Worm (Caenorhabditis elegans) whole organism, young adult: ENCODE data around the gene rps-8.

Experiments used
- B0019.2 ChIP-seq: fragments of 200-800 bp; sonication (Bioruptor generic); conservative IDR thresholded peaks from 2 replicates; pipeline ENCODE4 v1.3.6; 2022; ENCODE audit warnings: missing genetic modification reagents, missing genetic modification characterization, missing compliant biosample characterization
- B0336.3 ChIP-seq: fragments of 200-800 bp; sonication (Bioruptor generic); IDR thresholded peaks from 2 replicates; pipeline ENCODE4 v1.3.6; 2022; ENCODE audit warnings: missing genetic modification characterization, missing compliant biosample characterization
- D2030.7 ChIP-seq: fragments of 200-800 bp; sonication (Bioruptor generic); IDR thresholded peaks from 2 replicates; pipeline ENCODE4 v1.3.6; 2022; ENCODE audit warnings: missing genetic modification reagents, missing genetic modification characterization, missing compliant biosample characterization
- F22D6.2 ChIP-seq: sonication (generic microtip); optimal IDR thresholded peaks from 2 replicates; lab custom pipeline; 2016; ENCODE audit warnings: mild to moderate bottlenecking, missing genetic modification characterization, missing compliant biosample characterization
- F33H1.4 ChIP-seq: fragments of 200-800 bp; sonication (Bioruptor generic); IDR thresholded peaks from 2 replicates; pipeline ENCODE4 v1.3.6; 2022; ENCODE audit warnings: missing genetic modification reagents, missing genetic modification characterization, missing compliant biosample characterization
- F57A8.1 ChIP-seq: fragments of 200-800 bp; sonication (Bioruptor generic); optimal IDR thresholded peaks from 2 replicates; lab custom pipeline; 2018; ENCODE audit warnings: mild to moderate bottlenecking, missing genetic modification characterization, moderate library complexity, missing compliant biosample characterization
- Y95B8A.8 ChIP-seq: fragments of 200-800 bp; sonication (Bioruptor generic); IDR thresholded peaks from 2 replicates; pipeline ENCODE4 v1.3.6; 2022; ENCODE audit warnings: missing genetic modification reagents, missing genetic modification characterization, missing compliant biosample characterization
- ama-1 ChIP-seq, 3 experiments: fragments of 150-350 bp in 1 of 3; sonication (generic microtip) in 2 of 3; optimal IDR thresholded peaks; 2 replicates each; lab custom pipeline; 2014 to 2018; ENCODE audit warnings: missing biosample characterization in 2 of 3, missing genetic modification characterization in 2 of 3, missing genetic modification reagents in 2 of 3
- attf-5 ChIP-seq: fragments of 200-800 bp; sonication (Bioruptor generic); optimal IDR thresholded peaks from 2 replicates; lab custom pipeline; 2018; ENCODE audit warnings: mild to moderate bottlenecking, missing genetic modification characterization, missing compliant biosample characterization
- attf-6 ChIP-seq: fragments of 200-800 bp; sonication (Bioruptor generic); IDR thresholded peaks from 2 replicates; pipeline ENCODE4 v1.3.6; 2022; ENCODE audit warnings: missing genetic modification reagents, missing genetic modification characterization, missing compliant biosample characterization
- bed-1 ChIP-seq: fragments of 200-800 bp; sonication (Bioruptor generic); IDR thresholded peaks from 2 replicates; pipeline ENCODE4 v1.3.6; 2022; ENCODE audit warnings: missing genetic modification reagents, missing genetic modification characterization, missing compliant biosample characterization
- cebp-1 ChIP-seq, 2 experiments: fragments of 200-800 bp in 1 of 2; sonication (Bioruptor generic) in 1 of 2; sonication (generic microtip) in 1 of 2; IDR thresholded peaks in 1 of 2; optimal IDR thresholded peaks in 1 of 2; 2 replicates each; pipeline versions ENCODE4 v1.3.6 to Lab custom; 2017 to 2022; ENCODE audit warnings: missing compliant biosample characterization in 2 of 2, missing genetic modification characterization in 2 of 2, mild to moderate bottlenecking in 1 of 2, missing genetic modification reagents in 1 of 2, moderate library complexity in 1 of 2
- egl-18 ChIP-seq: fragments of 200-800 bp; sonication (Bioruptor generic); IDR thresholded peaks from 2 replicates; pipeline ENCODE4 v1.3.6; 2022; ENCODE audit warnings: missing genetic modification reagents, missing genetic modification characterization, missing compliant biosample characterization
- ekl-4 ChIP-seq: fragments of 200-800 bp; sonication (Bioruptor generic); IDR thresholded peaks from 2 replicates; pipeline ENCODE4 v1.3.6; 2022; ENCODE audit warnings: missing genetic modification reagents, missing genetic modification characterization, missing compliant biosample characterization
- hrde-1 ChIP-seq: sonication (generic microtip); optimal IDR thresholded peaks from 2 replicates; lab custom pipeline; 2016; ENCODE audit warnings: missing genetic modification characterization, mild to moderate bottlenecking, missing compliant biosample characterization, moderate library complexity, missing genotype, missing genetic modification reagents, borderline replicate concordance
- hsf-1 ChIP-seq: fragments of 200-800 bp; sonication (Bioruptor generic); IDR thresholded peaks from 2 replicates; pipeline ENCODE4 v1.3.6; 2022; ENCODE audit warnings: missing genetic modification reagents, missing genetic modification characterization, missing compliant biosample characterization
- lin-26 ChIP-seq: fragments of 200-800 bp; sonication (Bioruptor generic); IDR thresholded peaks from 2 replicates; pipeline ENCODE4 v1.3.6; 2022; ENCODE audit warnings: missing genetic modification reagents, missing genetic modification characterization, missing compliant biosample characterization
- lin-54 ChIP-seq: fragments of 200-800 bp; sonication (Bioruptor generic); optimal IDR thresholded peaks from 2 replicates; lab custom pipeline; 2018; ENCODE audit warnings: mild to moderate bottlenecking, missing genetic modification characterization, missing compliant biosample characterization
- madf-3 ChIP-seq: fragments of 200-800 bp; sonication (Bioruptor generic); IDR thresholded peaks from 2 replicates; pipeline ENCODE4 v1.3.6; 2022; ENCODE audit warnings: missing genetic modification reagents, missing genetic modification characterization, missing compliant biosample characterization
- madf-8 ChIP-seq: fragments of 200-800 bp; sonication (Bioruptor generic); conservative IDR thresholded peaks from 2 replicates; pipeline ENCODE4 v1.3.6; 2022; ENCODE audit warnings: missing genetic modification reagents, missing genetic modification characterization, missing compliant biosample characterization
- mcd-1 ChIP-seq: fragments of 200-800 bp; sonication (Bioruptor generic); IDR thresholded peaks from 2 replicates; pipeline ENCODE4 v1.3.6; 2022; ENCODE audit warnings: missing genetic modification reagents, missing genetic modification characterization, missing compliant biosample characterization
- nfyb-1 ChIP-seq: fragments of 200-800 bp; sonication (Bioruptor generic); IDR thresholded peaks from 2 replicates; pipeline ENCODE4 v1.3.6; 2022; ENCODE audit warnings: missing genetic modification reagents, missing genetic modification characterization, missing compliant biosample characterization
- nhr-179 ChIP-seq: sonication (generic microtip); optimal IDR thresholded peaks from 2 replicates; lab custom pipeline; 2016; ENCODE audit warnings: mild to moderate bottlenecking, missing genetic modification characterization, missing compliant biosample characterization
- rpc-1 ChIP-seq, 2 experiments: fragments of 150-350 bp in 1 of 2; sonication (generic microtip) in 1 of 2; optimal IDR thresholded peaks; 2 replicates each; lab custom pipeline; 2014 to 2018; ENCODE audit warnings: missing biosample characterization in 1 of 2, missing genetic modification characterization in 1 of 2, missing genetic modification reagents in 1 of 2, missing genotype in 1 of 2
- sea-2 ChIP-seq: fragments of 200-800 bp; sonication (Bioruptor generic); IDR thresholded peaks from 2 replicates; pipeline ENCODE4 v1.3.6; 2022; ENCODE audit warnings: missing genetic modification characterization, missing compliant biosample characterization
- snpc-1.1 ChIP-seq: sonication (generic microtip); optimal IDR thresholded peaks from 2 replicates; lab custom pipeline; 2017; ENCODE audit warnings: missing genetic modification characterization, mild to moderate bottlenecking, missing compliant biosample characterization, antibody characterized with exemption, moderate library complexity, missing genotype, missing genetic modification reagents; ENCODE audit not compliant: insufficient read depth
- snpc-3.4 ChIP-seq: sonication (generic microtip); optimal IDR thresholded peaks from 2 replicates; lab custom pipeline; 2017; ENCODE audit warnings: missing genetic modification characterization, mild to moderate bottlenecking, missing compliant biosample characterization, antibody characterized with exemption, moderate library complexity, missing genotype, missing genetic modification reagents
- snpc-4 ChIP-seq, 5 experiments: fragments of 150-350 bp in 1 of 5; sonication (generic microtip) in 4 of 5; optimal IDR thresholded peaks; 2 replicates each; lab custom pipeline; 2014 to 2018; ENCODE audit warnings: missing genetic modification characterization in 5 of 5, missing biosample characterization in 3 of 5, antibody characterized with exemption in 2 of 5, mild to moderate bottlenecking in 2 of 5, missing compliant biosample characterization in 2 of 5, missing genotype in 2 of 5, moderate library complexity in 2 of 5, missing genetic modification reagents in 1 of 5
- sptf-2 ChIP-seq: fragments of 200-800 bp; sonication (Bioruptor generic); optimal IDR thresholded peaks from 2 replicates; lab custom pipeline; 2018; ENCODE audit warnings: mild to moderate bottlenecking, missing genetic modification characterization, missing compliant biosample characterization
- tbp1 ChIP-seq: fragments of 200-800 bp; sonication (Bioruptor generic); optimal IDR thresholded peaks from 2 replicates; lab custom pipeline; 2018; ENCODE audit warnings: mild to moderate bottlenecking, missing genetic modification characterization, missing compliant biosample characterization
- tlf-1 ChIP-seq: fragments of 200-800 bp; sonication (Bioruptor generic); optimal IDR thresholded peaks from 2 replicates; lab custom pipeline; 2018; ENCODE audit warnings: mild to moderate bottlenecking, missing genetic modification characterization, missing compliant biosample characterization
- unc-130 ChIP-seq: sonication (generic microtip); optimal IDR thresholded peaks from 2 replicates; lab custom pipeline; 2016; ENCODE audit warnings: missing genetic modification reagents, missing genetic modification characterization, missing compliant biosample characterization
- zfh-2 ChIP-seq: fragments of 200-800 bp; sonication (Bioruptor generic); conservative IDR thresholded peaks from 2 replicates; pipeline ENCODE4 v1.3.6; 2022; ENCODE audit warnings: missing genetic modification reagents, missing genetic modification characterization, missing compliant biosample characterization
- zim-3 ChIP-seq: sonication (generic microtip); optimal IDR thresholded peaks from 2 replicates; lab custom pipeline; 2017; ENCODE audit warnings: mild to moderate bottlenecking, missing genetic modification characterization, moderate library complexity, missing compliant biosample characterization
- ztf-22 ChIP-seq: fragments of 200-800 bp; sonication (Bioruptor generic); optimal IDR thresholded peaks from 2 replicates; lab custom pipeline; 2018; ENCODE audit warnings: mild to moderate bottlenecking, missing genetic modification characterization, moderate library complexity, missing compliant biosample characterization

rps-8 gene

DNA sequence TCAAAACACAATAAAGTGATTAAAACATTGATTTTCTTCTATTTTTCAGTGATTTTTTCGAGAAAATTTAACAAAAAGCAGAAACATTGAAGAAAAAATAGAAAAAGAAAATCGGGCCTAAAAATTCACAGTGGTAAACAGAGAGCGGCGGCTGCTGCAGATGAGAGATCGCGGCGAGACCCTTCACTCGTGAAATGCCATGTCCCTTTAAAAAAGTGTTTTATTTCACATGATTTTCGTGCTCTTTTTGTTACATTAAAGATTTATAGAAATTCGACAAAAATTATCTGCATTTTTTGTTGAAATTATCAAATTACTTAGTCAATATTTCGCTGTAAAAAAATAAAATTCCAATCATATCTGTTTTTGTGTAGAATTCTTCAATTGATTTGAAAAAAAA is 302 bp upstream of the rps-8 start (continued):
- TF ChIP-seq B0019.2 (no peak), egl-18 (GFP tag; lab: Robert Waterston, UW) (no peak), Y95B8A.8 (GFP tag; lab: Robert Waterston, UW) (no peak), sea-2 (GFP tag; lab: Robert Waterston, UW) (no peak)

ce11 chrIV:7312620-7313194 is 953 bp downstream of the rps-8 start:
- no peak for TF ChIP-seq ztf-22 (GFP tag; lab: Kevin White, UChicago)
- TF ChIP-seq zim-3 (tag; lab: Kevin White, UChicago) = no peak
- TF ChIP-seq nfyb-1 = 0 out of 2 replicates have a peak, but pooled peaks have one; percentile 28
- no peak for TF ChIP-seq nhr-179 (tag; lab: Kevin White, UChicago)
- no peak for TF ChIP-seq cebp-1 (GFP tag; IDR thresholded peaks at IDR 0.05; lab: Robert Waterston, UW)
- TF ChIP-seq cebp-1 (tag; optimal IDR thresholded peaks at IDR 0.05; lab: Kevin White, UChicago) = no peak
- TF ChIP-seq bed-1 (GFP tag; lab: Robert Waterston, UW) = 0 out of 2 replicates have a peak, but pooled peaks have one; percentile 23
- 0 out of 2 replicates have a peak, but pooled peaks have one; percentile 4 for TF ChIP-seq madf-8 (GFP tag; lab: Robert Waterston, UW)
- peak; percentile 31 for TF ChIP-seq unc-130 (GFP tag; lab: Kevin White, UChicago)
- peak; percentile 5; the same call in 1 of the 2 replicates for TF ChIP-seq lin-26 (GFP tag; lab: Robert Waterston, UW)
- TF ChIP-seq ama-1 (optimal IDR thresholded peaks at IDR 0.05; lab: Kevin White, UChicago) = no peak
- TF ChIP-seq ama-1 (GFP tag; optimal IDR thresholded peaks at IDR 0.05; lab: Kevin White, UChicago) = peak in 1 of 2 experiments; percentile 58
- peak; percentile 79 for TF ChIP-seq B0336.3 (GFP tag; lab: Robert Waterston, UW)
- peak; percentile 6; the same call in 1 of the 2 replicates for TF ChIP-seq madf-3
- TF ChIP-seq tlf-1 (GFP tag; lab: Kevin White, UChicago) = no peak
- no peak for TF ChIP-seq snpc-4 (GFP tag; optimal IDR thresholded peaks at IDR 0.05; lab: Kevin White, UChicago)
- peak in 1 of 4 experiments; percentile 57 for TF ChIP-seq snpc-4 (tag; optimal IDR thresholded peaks at IDR 0.05; lab: Kevin White, UChicago)
- 0 out of 2 replicates have a peak, but pooled peaks have one; percentile 9 for TF ChIP-seq mcd-1 (GFP tag; lab: Robert Waterston, UW)
- TF ChIP-seq snpc-3.4 (tag; lab: Kevin White, UChicago) = peak; percentile 51
- peak; percentile 77; the same call in 1 of the 2 replicates for TF ChIP-seq attf-6 (GFP tag; lab: Robert Waterston, UW)
- peak; percentile 50 for TF ChIP-seq hrde-1
- TF ChIP-seq hsf-1 = 0 out of 2 replicates have a peak, but pooled peaks have one; percentile 58
- peak; percentile 40 for TF ChIP-seq F33H1.4 (GFP tag; lab: Robert Waterston, UW)
- TF ChIP-seq ekl-4 = peak; percentile 71; the same call in 1 of the 2 replicates
- no peak for TF ChIP-seq D2030.7 (GFP tag; lab: Robert Waterston, UW)
- TF ChIP-seq snpc-1.1 (tag; lab: Kevin White, UChicago) = peak; percentile 18
- TF ChIP-seq tbp1 = peak; percentile 11
- TF ChIP-seq lin-54 (GFP tag; lab: Kevin White, UChicago) = peak; percentile 50

DNA sequence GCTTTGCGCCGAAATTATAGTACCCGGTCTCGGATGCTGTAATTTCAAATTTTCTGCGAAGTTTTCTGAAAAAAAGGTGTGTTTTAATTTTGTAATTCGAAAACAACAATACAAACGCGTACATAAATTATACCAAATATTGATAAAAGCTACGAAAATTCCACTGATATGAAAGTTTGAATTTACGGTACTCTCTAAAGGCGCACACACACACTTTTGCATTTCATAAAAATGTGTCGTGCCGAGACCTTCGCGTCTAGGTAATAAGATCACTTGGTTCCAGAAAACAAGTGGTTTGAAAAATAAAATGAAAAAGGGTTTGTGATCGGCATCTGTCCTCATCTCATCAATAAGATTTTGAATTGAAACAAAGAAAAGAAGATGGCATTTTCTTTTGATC is 2.8 kb downstream of the rps-8 start:
- TF ChIP-seq F22D6.2 (no peak), attf-5 (GFP tag; lab: Kevin White, UChicago) (no peak), rpc-1 (optimal IDR thresholded peaks at IDR 0.05; lab: Kevin White, UChicago) (no peak), rpc-1 (tag; optimal IDR thresholded peaks at IDR 0.05; lab: Kevin White, UChicago) (no peak), F57A8.1 (no peak), sptf-2 (GFP tag; lab: Kevin White, UChicago) (no peak), zfh-2 (no peak)
- TF ChIP-seq, all 124 proteins: peak for 0
